Worm (Caenorhabditis elegans) whole organism, L1 larva: ENCODE measurements around the gene fbxa-209.
A peak's percentile ranks its signal among the peaks of the same experiment; 100 is the strongest.

Experiments
- C34B4.2 ChIP-seq: sonication (generic microtip); optimal IDR thresholded peaks from 2 replicates; lab custom pipeline; 2017; ENCODE audit warnings: mild to moderate bottlenecking, missing genetic modification characterization, missing compliant biosample characterization
- aly-2 ChIP-seq: fragments of 150-350 bp; optimal IDR thresholded peaks from 2 replicates; lab custom pipeline; 2014; ENCODE audit warnings: missing biosample characterization, missing genetic modification characterization
- ama-1 ChIP-seq: fragments of 150-350 bp; optimal IDR thresholded peaks from 2 replicates; lab custom pipeline; 2014
- ceh-63 ChIP-seq: fragments of 200-800 bp; sonication (Bioruptor generic); optimal IDR thresholded peaks from 2 replicates; lab custom pipeline; 2018; ENCODE audit warnings: mild to moderate bottlenecking, missing genetic modification characterization, missing compliant biosample characterization
- ceh-8 ChIP-seq: fragments of 200-800 bp; sonication (Bioruptor generic); optimal IDR thresholded peaks from 2 replicates; lab custom pipeline; 2018; ENCODE audit warnings: mild to moderate bottlenecking, missing genetic modification characterization, moderate library complexity, missing compliant biosample characterization
- ceh-82 ChIP-seq, 3 experiments: fragments of 150-350 bp in 1 of 3; sonication (generic microtip) in 2 of 3; optimal IDR thresholded peaks; 2 replicates each; lab custom pipeline; 2014 to 2017; ENCODE audit warnings: missing biosample characterization in 3 of 3, missing genetic modification characterization in 3 of 3
- ceh-90 ChIP-seq: sonication (generic microtip); optimal IDR thresholded peaks from 2 replicates; lab custom pipeline; 2016; ENCODE audit warnings: missing genetic modification characterization, missing compliant biosample characterization
- dsc-1 ChIP-seq: sonication (generic microtip); optimal IDR thresholded peaks from 2 replicates; lab custom pipeline; 2016; ENCODE audit warnings: mild to moderate bottlenecking, missing genetic modification characterization, missing compliant biosample characterization
- efl-1 ChIP-seq, 4 experiments: fragments of 150-350 bp; optimal IDR thresholded peaks in 3 of 4; peaks in 1 of 4; 1 replicate in 1 of 4; 2 replicates in 3 of 4; lab custom pipeline; 2014; ENCODE audit warnings: missing biosample characterization in 2 of 4, missing genetic modification characterization in 2 of 4, missing genetic modification reagents in 2 of 4
- egl-13 ChIP-seq: sonication (generic microtip); optimal IDR thresholded peaks from 2 replicates; lab custom pipeline; 2016; ENCODE audit warnings: missing genotype, missing genetic modification reagents, missing genetic modification characterization, missing compliant biosample characterization
- elt-2 ChIP-seq: sonication (generic microtip); optimal IDR thresholded peaks from 2 replicates; lab custom pipeline; 2016; ENCODE audit warnings: missing genetic modification characterization, mild to moderate bottlenecking, inconsistent platforms, missing compliant biosample characterization, missing genetic modification reagents
- elt-3 ChIP-seq, 6 experiments: fragments of 150-350 bp in 1 of 6; sonication (generic microtip); optimal IDR thresholded peaks; 2 replicates each; lab custom pipeline; 2017 to 2018; ENCODE audit warnings: missing biosample characterization in 6 of 6, missing genetic modification characterization in 6 of 6, inconsistent platforms in 1 of 6
- ets-5 ChIP-seq: fragments of 200-800 bp; sonication (Bioruptor generic); IDR thresholded peaks from 2 replicates; pipeline ENCODE4 v1.3.6; 2022; ENCODE audit warnings: missing genetic modification characterization, missing compliant biosample characterization
- fkh-8 ChIP-seq: sonication (generic microtip); optimal IDR thresholded peaks from 2 replicates; lab custom pipeline; 2016; ENCODE audit warnings: mild to moderate bottlenecking, missing genetic modification characterization, missing compliant biosample characterization
- fos-1 ChIP-seq: fragments of 150-350 bp; optimal IDR thresholded peaks from 2 replicates; lab custom pipeline; 2014; ENCODE audit warnings: missing biosample characterization, missing genetic modification characterization
- hlh-17 ChIP-seq: fragments of 200-800 bp; sonication (Bioruptor generic); optimal IDR thresholded peaks from 2 replicates; lab custom pipeline; 2018; ENCODE audit warnings: missing genetic modification characterization, mild to moderate bottlenecking, missing compliant biosample characterization, moderate library complexity, borderline replicate concordance
- hpl-2 ChIP-seq: fragments of 150-350 bp; optimal IDR thresholded peaks from 2 replicates; lab custom pipeline; 2014; ENCODE audit warnings: missing biosample characterization, missing genetic modification reagents, missing genetic modification characterization
- irx-1 ChIP-seq: sonication (generic microtip); optimal IDR thresholded peaks from 2 replicates; lab custom pipeline; 2016; ENCODE audit warnings: missing genetic modification characterization, missing compliant biosample characterization
- jun-1 ChIP-seq: fragments of 150-350 bp; optimal IDR thresholded peaks from 2 replicates; lab custom pipeline; 2014; ENCODE audit warnings: missing biosample characterization, missing genetic modification reagents, missing genetic modification characterization
- lin-13 ChIP-seq: fragments of 150-350 bp; optimal IDR thresholded peaks from 2 replicates; lab custom pipeline; 2014; ENCODE audit warnings: missing biosample characterization, missing genetic modification reagents, missing genetic modification characterization
- lin-14 ChIP-seq: fragments of 200-800 bp; sonication (Bioruptor generic); optimal IDR thresholded peaks from 2 replicates; lab custom pipeline; 2018; ENCODE audit warnings: mild to moderate bottlenecking, missing genetic modification characterization, moderate library complexity, missing compliant biosample characterization
- lin-35 ChIP-seq, 2 experiments: fragments of 150-350 bp; optimal IDR thresholded peaks; 2 replicates each; lab custom pipeline; 2014; ENCODE audit warnings: missing biosample characterization in 2 of 2, missing genetic modification characterization in 2 of 2, missing genetic modification reagents in 2 of 2
- lin-39 ChIP-seq: fragments of 150-350 bp; optimal IDR thresholded peaks from 2 replicates; lab custom pipeline; 2014; ENCODE audit warnings: missing biosample characterization, missing genetic modification reagents, missing genetic modification characterization
- lir-3 ChIP-seq: sonication (generic microtip); optimal IDR thresholded peaks from 2 replicates; lab custom pipeline; 2016; ENCODE audit warnings: mild to moderate bottlenecking, missing genetic modification characterization, moderate library complexity, missing compliant biosample characterization; ENCODE audit not compliant: poor library complexity
- nhr-237 ChIP-seq: fragments of 150-350 bp; optimal IDR thresholded peaks from 2 replicates; lab custom pipeline; 2014; ENCODE audit warnings: missing biosample characterization, missing genetic modification characterization
- nhr-47 ChIP-seq: sonication (generic microtip); optimal IDR thresholded peaks from 2 replicates; lab custom pipeline; 2016; ENCODE audit warnings: mild to moderate bottlenecking, missing genetic modification characterization, moderate library complexity, missing compliant biosample characterization
- nhr-71 ChIP-seq: sonication (generic microtip); optimal IDR thresholded peaks from 2 replicates; lab custom pipeline; 2016; ENCODE audit warnings: mild to moderate bottlenecking, missing genetic modification characterization, moderate library complexity, missing compliant biosample characterization
- nhr-76 ChIP-seq: sonication (generic microtip); optimal IDR thresholded peaks from 2 replicates; lab custom pipeline; 2017; ENCODE audit warnings: missing biosample characterization, missing genetic modification characterization
- nhr-77 ChIP-seq: fragments of 150-350 bp; optimal IDR thresholded peaks from 2 replicates; lab custom pipeline; 2014; ENCODE audit warnings: missing biosample characterization, missing genetic modification characterization
- nhr-84 ChIP-seq: sonication (generic microtip); optimal IDR thresholded peaks from 2 replicates; lab custom pipeline; 2017; ENCODE audit warnings: missing biosample characterization, missing genetic modification characterization
- nhr-85 ChIP-seq: sonication (generic microtip); peaks from one replicate; lab custom pipeline; 2016; ENCODE audit warnings: missing genetic modification characterization, inconsistent platforms, missing compliant biosample characterization
- pag-3 ChIP-seq: sonication (generic microtip); optimal IDR thresholded peaks from 2 replicates; lab custom pipeline; 2017; ENCODE audit warnings: missing genetic modification characterization, mild to moderate bottlenecking, missing compliant biosample characterization, antibody characterized with exemption, borderline replicate concordance; ENCODE audit not compliant: insufficient read depth
- pax-3 ChIP-seq: fragments of 200-800 bp; sonication (Bioruptor generic); optimal IDR thresholded peaks from 2 replicates; lab custom pipeline; 2018; ENCODE audit warnings: mild to moderate bottlenecking, missing genetic modification characterization, moderate library complexity, missing compliant biosample characterization
- pqm-1 ChIP-seq: sonication (generic microtip); optimal IDR thresholded peaks from 3 replicates; lab custom pipeline; 2017; ENCODE audit warnings: missing biosample characterization, missing genetic modification characterization
- rnt-1 ChIP-seq: sonication (generic microtip); optimal IDR thresholded peaks from 2 replicates; lab custom pipeline; 2016; ENCODE audit warnings: mild to moderate bottlenecking, missing genetic modification characterization, moderate library complexity, missing compliant biosample characterization
- skn-1 ChIP-seq: fragments of 150-350 bp; optimal IDR thresholded peaks from 2 replicates; lab custom pipeline; 2014; ENCODE audit warnings: missing biosample characterization, missing genetic modification characterization
- sup-37 ChIP-seq: fragments of 200-800 bp; sonication (Bioruptor generic); optimal IDR thresholded peaks from 2 replicates; lab custom pipeline; 2018; ENCODE audit warnings: mild to moderate bottlenecking, missing genetic modification characterization, missing compliant biosample characterization
- unc-30 ChIP-seq: sonication (generic microtip); optimal IDR thresholded peaks from 2 replicates; lab custom pipeline; 2017; ENCODE audit warnings: missing biosample characterization, missing genetic modification characterization

fbxa-209 gene

DNA sequence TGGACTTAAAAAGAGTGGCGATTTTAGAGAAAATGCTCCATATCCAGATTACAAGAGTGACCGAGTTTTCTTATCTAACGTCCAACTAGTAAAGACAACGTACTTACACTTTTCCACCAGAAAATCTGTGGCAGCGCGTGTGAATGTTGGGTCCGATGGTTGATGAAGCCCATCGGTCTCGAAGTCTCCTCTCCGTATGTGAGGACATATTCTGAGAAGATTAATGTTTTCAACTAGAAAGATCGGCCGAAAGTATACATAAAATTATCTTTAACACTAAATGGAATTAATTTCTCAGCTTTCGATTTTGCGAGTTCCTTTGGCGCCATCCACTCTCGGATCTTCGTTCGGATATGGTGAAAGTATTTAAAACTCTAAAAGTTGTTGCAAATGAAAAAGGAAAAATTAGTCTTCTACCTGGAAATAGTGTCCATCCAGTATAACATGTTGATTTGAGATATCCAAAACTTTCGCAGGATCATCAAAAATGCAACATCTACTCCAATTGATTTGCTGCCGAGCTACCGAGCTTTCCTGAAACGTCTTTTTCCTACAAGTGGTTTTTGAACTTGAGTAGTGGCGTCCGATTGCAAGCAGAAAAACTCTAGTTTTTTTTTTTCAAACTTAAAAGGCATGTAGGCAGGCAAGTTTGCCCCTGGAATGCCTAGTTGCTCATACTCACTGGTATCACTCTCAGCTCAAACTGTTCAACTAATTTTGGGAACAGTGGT, 4.6 kb upstream of the fbxa-209 start:
- TF ChIP-seq efl-1 (optimal IDR thresholded peaks at IDR 0.05; lab: Kevin White, UChicago) (no peak), efl-1 (GFP tag; optimal IDR thresholded peaks at IDR 0.05 in 1 of 2; lab: Kevin White, UChicago) (peak in 1 of 2 experiments; percentile 81), pqm-1 (tag; lab: Kevin White, UChicago) (peak; percentile 23), pax-3 (tag; lab: Kevin White, UChicago) (peak; percentile 51), unc-30 (no peak), nhr-71 (no peak)

DNA sequence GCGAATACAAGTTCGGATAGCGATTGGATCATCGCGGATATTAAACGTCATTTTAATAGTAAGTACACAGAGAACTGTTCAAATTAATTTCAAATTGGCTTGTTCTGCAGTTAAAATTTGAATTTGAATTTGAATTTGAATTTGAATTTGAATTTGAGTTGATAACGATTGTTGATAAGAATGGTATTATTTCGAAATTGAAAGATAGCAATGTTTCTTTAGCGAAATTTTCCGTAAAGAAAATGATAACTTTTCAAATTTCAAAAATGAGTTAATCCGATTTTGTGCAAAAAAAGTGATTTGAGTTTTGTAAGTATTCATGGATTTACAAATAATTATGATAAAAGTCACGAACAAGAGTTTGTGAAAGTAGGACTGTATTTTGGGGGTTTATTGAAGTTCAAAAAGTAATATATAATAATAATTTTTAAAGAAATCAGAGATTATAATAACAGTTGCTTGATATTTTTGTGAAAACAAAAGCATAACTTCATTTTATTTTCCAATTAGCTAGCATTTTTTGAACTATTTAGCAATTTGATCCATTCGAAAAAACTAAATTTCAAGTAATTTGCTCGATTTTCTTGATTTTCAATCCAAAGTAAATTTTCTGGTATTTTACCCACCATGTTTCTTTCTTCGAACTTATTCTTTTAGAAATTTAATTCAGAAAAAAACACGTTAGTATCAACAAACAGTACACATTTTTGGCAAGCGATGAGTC, 1.3 kb downstream of the fbxa-209 start, which contains the start of gene Y36E3A.2:
Y36E3A.2 (plus strand) TSS at position 674 of the 724 bp plus-strand sequence.
- TF ChIP-seq rnt-1 (tag; lab: Kevin White, UChicago) (no peak), elt-2 (tag; lab: Kevin White, UChicago) (peak; percentile 65), efl-1 (optimal IDR thresholded peaks at IDR 0.05; lab: Kevin White, UChicago) (no peak), efl-1 (GFP tag; optimal IDR thresholded peaks at IDR 0.05 in 1 of 2; lab: Kevin White, UChicago) (peak in 1 of 2 experiments; percentile 9)

DNA sequence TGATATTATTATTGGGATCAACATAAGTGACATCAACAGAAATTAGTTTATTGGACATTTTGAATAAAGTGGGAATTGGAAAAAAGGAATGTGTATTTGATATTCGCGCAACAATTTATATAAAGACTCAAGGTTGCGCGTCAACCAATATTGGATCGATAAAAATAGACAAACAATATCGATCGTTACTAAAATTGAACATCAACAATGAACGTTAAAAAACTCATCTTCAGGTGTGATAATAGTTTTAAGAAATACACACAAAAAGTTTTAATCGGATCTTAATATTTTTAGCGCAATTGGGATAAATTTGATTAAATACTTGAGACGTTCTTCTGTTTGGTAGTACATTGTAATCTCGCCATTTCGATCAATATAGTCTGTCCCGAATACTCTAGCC, 3.2 kb downstream of the fbxa-209 start, which contains the start of gene fbxa-104:
fbxa-104 (minus strand) TSS at position 83 of the 400 bp plus-strand sequence.
- TF ChIP-seq ceh-8 (no peak), ceh-63 (GFP tag; lab: Kevin White, UChicago) (no peak), egl-13 (no peak), elt-2 (tag; lab: Kevin White, UChicago) (no peak), hpl-2 (GFP tag; lab: Kevin White, UChicago) (no peak), nhr-85 (tag; lab: Kevin White, UChicago) (no peak), jun-1 (tag; lab: Kevin White, UChicago) (no peak), ceh-82 (tag; optimal IDR thresholded peaks at IDR 0.05; lab: Kevin White, UChicago) (no peak), hlh-17 (GFP tag; lab: Kevin White, UChicago) (no peak), irx-1 (tag; lab: Kevin White, UChicago) (no peak), nhr-84 (tag; lab: Kevin White, UChicago) (no peak), nhr-76 (tag; lab: Kevin White, UChicago) (no peak), lin-14 (GFP tag; lab: Kevin White, UChicago) (no peak), elt-3 (tag; optimal IDR thresholded peaks at IDR 0.05; lab: Kevin White, UChicago) (no peak), pag-3 (tag; lab: Kevin White, UChicago) (no peak), ets-5 (GFP tag; lab: Robert Waterston, UW) (no peak), nhr-77 (tag; lab: Kevin White, UChicago) (no peak), nhr-47 (tag; lab: Kevin White, UChicago) (no peak), fos-1 (no peak), ama-1 (lab: Kevin White, UChicago) (no peak)
- TF ChIP-seq, all 84 proteins: peak for 0

ce11 chrV:15417822-15418221, 9.0 kb downstream of the fbxa-209 start, which contains the start of gene T06E6.10:
Gene T06E6.10, plus strand, starts transcription at chrV:15418122.
- TF ChIP-seq fkh-8 (no peak), lin-13 (GFP tag; lab: Kevin White, UChicago) (no peak), ama-1 (lab: Kevin White, UChicago) (no peak), C34B4.2 (tag; lab: Kevin White, UChicago) (no peak), lin-39 (tag; lab: Kevin White, UChicago) (no peak), dsc-1 (tag; lab: Kevin White, UChicago) (no peak), lin-35 (GFP tag; optimal IDR thresholded peaks at IDR 0.05; lab: Kevin White, UChicago) (no peak), sup-37 (no peak), ceh-90 (tag; lab: Kevin White, UChicago) (no peak), nhr-237 (tag; lab: Kevin White, UChicago) (no peak), aly-2 (tag; lab: Kevin White, UChicago) (no peak), efl-1 (optimal IDR thresholded peaks at IDR 0.05; lab: Kevin White, UChicago) (no peak), efl-1 (GFP tag; optimal IDR thresholded peaks at IDR 0.05 in 1 of 2; lab: Kevin White, UChicago) (no peak), lir-3 (tag; lab: Kevin White, UChicago) (no peak), pax-3 (tag; lab: Kevin White, UChicago) (no peak), ceh-8 (no peak), irx-1 (tag; lab: Kevin White, UChicago) (no peak), skn-1 (tag; lab: Kevin White, UChicago) (no peak)
- TF ChIP-seq, all 84 proteins: peak for 0
